Worm (Caenorhabditis elegans) whole organism, L4 larva: ENCODE data around the gene spe-49.

Source experiments
- aly-2 ChIP-seq: sonication (generic microtip); optimal IDR thresholded peaks from 2 replicates; lab custom pipeline; 2018; ENCODE audit warnings: missing biosample characterization, missing genetic modification characterization
- ceh-44 ChIP-seq: fragments of 200-800 bp; sonication (Bioruptor generic); IDR thresholded peaks from 2 replicates; pipeline ENCODE4 v1.3.6; 2022; ENCODE audit warnings: missing genetic modification reagents, missing genetic modification characterization, missing compliant biosample characterization
- duxl-1 ChIP-seq: sonication (generic microtip); optimal IDR thresholded peaks from 2 replicates; lab custom pipeline; 2016; ENCODE audit warnings: mild to moderate bottlenecking, missing genetic modification characterization, moderate library complexity, missing compliant biosample characterization; ENCODE audit not compliant: poor library complexity
- egl-27 ChIP-seq: sonication (generic microtip); optimal IDR thresholded peaks from 3 replicates; lab custom pipeline; 2017; ENCODE audit warnings: missing biosample characterization, missing genetic modification reagents, missing genetic modification characterization
- lin-13 ChIP-seq: fragments of 150-350 bp; optimal IDR thresholded peaks from 2 replicates; lab custom pipeline; 2014; ENCODE audit warnings: missing biosample characterization, missing genetic modification reagents, missing genetic modification characterization
- lin-29 ChIP-seq: fragments of 200-800 bp; sonication (Bioruptor generic); IDR thresholded peaks from 2 replicates; pipeline ENCODE4 v1.3.6; 2022; ENCODE audit warnings: missing genetic modification reagents, missing genetic modification characterization, missing compliant biosample characterization
- nhr-111 ChIP-seq: fragments of 200-800 bp; sonication (Bioruptor generic); optimal IDR thresholded peaks from 2 replicates; lab custom pipeline; 2018; ENCODE audit warnings: mild to moderate bottlenecking, missing genetic modification characterization, missing compliant biosample characterization
- rbr-2 ChIP-seq: sonication (generic microtip); optimal IDR thresholded peaks from 2 replicates; lab custom pipeline; 2016; ENCODE audit warnings: missing genotype, missing genetic modification characterization, missing compliant biosample characterization
- skn-1 ChIP-seq: fragments of 150-350 bp; optimal IDR thresholded peaks from 2 replicates; lab custom pipeline; 2014; ENCODE audit warnings: missing biosample characterization, missing genetic modification characterization
- snpc-4 ChIP-seq: fragments of 150-350 bp; optimal IDR thresholded peaks from 2 replicates; lab custom pipeline; 2014; ENCODE audit warnings: missing biosample characterization, missing genetic modification characterization
- ztf-11 ChIP-seq: fragments of 150-350 bp; optimal IDR thresholded peaks from 2 replicates; lab custom pipeline; 2014; ENCODE audit warnings: missing biosample characterization, missing genetic modification characterization
- ztf-7 ChIP-seq: fragments of 150-350 bp; optimal IDR thresholded peaks from 2 replicates; lab custom pipeline; 2014; ENCODE audit warnings: missing biosample characterization, missing genetic modification characterization

DNA sequence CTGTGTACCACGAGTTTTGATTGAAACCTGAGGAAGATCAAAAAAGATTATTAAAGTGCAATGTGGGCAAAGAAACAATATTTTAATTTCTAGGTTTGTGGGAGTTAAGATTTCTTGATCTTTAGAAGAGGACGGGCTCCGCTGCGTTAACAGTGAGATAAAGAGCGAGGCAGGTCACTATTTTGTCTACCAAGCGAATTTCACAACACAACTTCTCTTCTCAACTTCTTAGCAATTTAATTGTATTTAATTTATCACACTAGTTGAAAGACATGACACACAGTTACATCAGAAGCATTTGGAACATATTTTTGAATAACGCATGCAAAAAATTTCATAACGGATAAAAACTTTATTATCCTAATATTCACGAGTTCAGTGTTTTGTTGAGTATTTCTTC is 45.2 kb downstream of the spe-49 start:
- no peak for TF ChIP-seq aly-2 (tag; lab: Kevin White, UChicago)
- no peak for TF ChIP-seq ztf-11 (tag; lab: Kevin White, UChicago)
- no peak for TF ChIP-seq rbr-2 (tag; lab: Kevin White, UChicago)
- TF ChIP-seq lin-13: no peak
- TF ChIP-seq ztf-7 (tag; lab: Kevin White, UChicago): no peak
- no peak for TF ChIP-seq egl-27
- TF ChIP-seq duxl-1 (tag; lab: Kevin White, UChicago): no peak
- TF ChIP-seq ceh-44 (GFP tag; lab: Robert Waterston, UW): no peak
- no peak for TF ChIP-seq snpc-4 (tag; lab: Kevin White, UChicago)
- TF ChIP-seq nhr-111 (GFP tag; lab: Kevin White, UChicago): no peak
- TF ChIP-seq lin-29 (GFP tag; lab: Robert Waterston, UW): no peak
- TF ChIP-seq skn-1 (tag; lab: Kevin White, UChicago): no peak
